Fruit fly (Drosophila melanogaster): ENCODE data around the gene CG9953.

CG9953 gene

DNA sequence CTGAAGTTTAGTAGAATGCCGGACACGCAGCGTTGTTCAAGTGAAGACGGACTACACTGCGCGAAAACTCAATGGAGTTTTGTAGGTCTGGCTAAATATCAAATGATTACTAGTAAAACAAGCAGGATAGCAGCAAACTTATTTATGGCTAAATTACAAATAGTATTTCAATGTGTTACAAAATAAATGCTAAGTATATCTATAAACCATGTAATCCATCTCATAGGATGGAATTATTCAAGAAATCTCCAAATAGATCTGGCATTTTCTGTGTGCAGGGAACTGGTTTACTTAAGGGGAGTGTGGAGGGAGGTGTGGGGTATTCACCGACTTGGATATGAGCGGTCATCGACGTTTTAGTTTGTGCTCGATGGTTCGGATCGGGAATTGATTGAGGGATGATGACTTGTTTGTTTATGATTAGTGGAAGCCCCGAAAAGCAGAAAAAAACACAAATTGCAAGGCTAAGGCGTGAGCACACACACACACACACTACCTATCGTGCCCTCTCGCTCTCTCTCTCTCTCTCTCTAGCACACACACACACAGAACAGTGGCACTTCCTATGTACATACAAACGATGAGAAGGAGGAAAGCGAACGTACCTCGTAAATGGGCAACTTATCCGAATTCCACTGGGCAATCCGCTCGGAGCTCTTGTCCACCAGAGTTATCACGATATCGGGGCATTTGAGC, 5.5 kb upstream of the CG9953 start (continued):
- TF ChIP-seq Opbp (GFP tag; IDR thresholded peaks at IDR 0.05; ENCODE audit: partially characterized antibody) (no peak), CG14667 (GFP tag; IDR thresholded peaks at IDR 0.05) (peak; percentile 64), CG1024 (GFP tag; IDR thresholded peaks at IDR 0.05) (0 out of 2 replicates have a peak, but pooled peaks have one; percentile 48), vvl (GFP tag; IDR thresholded peaks at IDR 0.05) (peak; percentile 88), ind (GFP tag; optimal IDR thresholded peaks at IDR 0.05) (peak; percentile 78), al (GFP tag; IDR thresholded peaks at IDR 0.05) (peak; percentile 40; the same call in 1 of the 2 replicates), B-H2 (GFP tag; optimal IDR thresholded peaks at IDR 0.05) (no peak), HmgD (GFP tag; optimal IDR thresholded peaks at IDR 0.05) (peak; percentile 47), CG7372 (GFP tag; IDR thresholded peaks at IDR 0.05) (peak; percentile 75), CG6175 (GFP tag; IDR thresholded peaks at IDR 0.05) (no peak; the same call in 2 of the 3 replicates), CG13287 (GFP tag; IDR thresholded peaks at IDR 0.05; ENCODE audit: partially characterized antibody) (no peak), pzg (GFP tag; optimal IDR thresholded peaks at IDR 0.05) (no peak), CG3407 (GFP tag; optimal IDR thresholded peaks at IDR 0.05) (peak; percentile 69), NC2α (GFP tag; optimal IDR thresholded peaks at IDR 0.05) (peak; percentile 73), CG16779 (GFP tag; IDR thresholded peaks at IDR 0.05) (0 out of 2 replicates have a peak, but pooled peaks have one; percentile 46), D19A (tag; optimal IDR thresholded peaks at IDR 0.05) (peak; percentile 81), CG14710 (tag; optimal IDR thresholded peaks at IDR 0.05) (peak; percentile 80), Dp (GFP tag; optimal IDR thresholded peaks at IDR 0.05) (no peak), Antp (GFP tag; optimal IDR thresholded peaks at IDR 0.05) (peak; percentile 81), CG2202 (tag; optimal IDR thresholded peaks at IDR 0.05) (peak; percentile 69), Neu2 (GFP tag; optimal IDR thresholded peaks at IDR 0.05; ENCODE audit: borderline replicate concordance) (no peak), Side (GFP tag; optimal IDR thresholded peaks at IDR 0.05) (peak; percentile 79), CG11696 (GFP tag; IDR thresholded peaks at IDR 0.05) (peak; percentile 41; the same call in 1 of the 2 replicates), jing (GFP tag; optimal IDR thresholded peaks at IDR 0.05) (peak; percentile 75), CG17186 (GFP tag; optimal IDR thresholded peaks at IDR 0.05) (peak; percentile 50), onecut (GFP tag; IDR thresholded peaks at IDR 0.05) (peak; percentile 53), CG31365 (tag; optimal IDR thresholded peaks at IDR 0.05) (peak; percentile 22), Doc3 (GFP tag; IDR thresholded peaks at IDR 0.05; ENCODE audit: partially characterized antibody) (no peak), CG12219 (GFP tag; optimal IDR thresholded peaks at IDR 0.05) (peak; percentile 90), hb (GFP tag; IDR thresholded peaks at IDR 0.05; ENCODE audit: partially characterized antibody) (no peak), pnt (GFP tag; optimal IDR thresholded peaks at IDR 0.05) (peak; percentile 77), wdn (GFP tag; IDR thresholded peaks at IDR 0.05) (peak; percentile 50), CG11456 (GFP tag; IDR thresholded peaks at IDR 0.05) (peak; percentile 51; the same call in 1 of the 3 replicates), CG18262 (tag; optimal IDR thresholded peaks at IDR 0.05) (peak; percentile 86), CG15514 (GFP tag; optimal IDR thresholded peaks at IDR 0.05) (peak; percentile 67), oc (tag; optimal IDR thresholded peaks at IDR 0.05) (peak; percentile 80), CG2889 (GFP tag; IDR thresholded peaks at IDR 0.05) (peak; percentile 55; the same call in 2 of the 3 replicates), Med (GFP tag) (peak; percentile 96), CG8290 (GFP tag; optimal IDR thresholded peaks at IDR 0.05) (peak; percentile 38), CG8290 (tag; optimal IDR thresholded peaks at IDR 0.05) (peak in 1 of 2 experiments; percentile 85), kni (GFP tag; optimal IDR thresholded peaks at IDR 0.05) (no peak), crol (GFP tag; IDR thresholded peaks at IDR 0.05) (peak; percentile 88), CG10267 (tag; optimal IDR thresholded peaks at IDR 0.05) (peak; percentile 75), CG10366 (GFP tag; IDR thresholded peaks at IDR 0.05) (peak; percentile 67), CG12299 (tag; optimal IDR thresholded peaks at IDR 0.05) (peak; percentile 68), slbo (GFP tag; IDR thresholded peaks at IDR 0.05) (peak; percentile 74), CG32767 (GFP tag; IDR thresholded peaks at IDR 0.05) (peak; percentile 67), ewg (GFP tag; optimal IDR thresholded peaks at IDR 0.05) (peak; percentile 60), zen (tag; optimal IDR thresholded peaks at IDR 0.05) (peak; percentile 34)

Data from whole organism, embryonic.